Worm (Caenorhabditis elegans) whole organism, young adult: ENCODE data around the gene lin-15B.

ENCODE experiments used
- B0019.2 ChIP-seq: fragments of 200-800 bp; sonication (Bioruptor generic); conservative IDR thresholded peaks from 2 replicates; pipeline ENCODE4 v1.3.6; 2022; ENCODE audit warnings: missing genetic modification reagents, missing genetic modification characterization, missing compliant biosample characterization
- C06A6.2 ChIP-seq: fragments of 200-800 bp; sonication (Bioruptor generic); conservative IDR thresholded peaks from 2 replicates; pipeline ENCODE4 v1.3.6; 2022; ENCODE audit warnings: missing genetic modification characterization, missing compliant biosample characterization
- F39B2.1 ChIP-seq: fragments of 200-800 bp; sonication (Bioruptor generic); IDR thresholded peaks from 2 replicates; pipeline ENCODE4 v1.3.6; 2022; ENCODE audit warnings: missing genetic modification reagents, missing genetic modification characterization, missing compliant biosample characterization
- F52B5.7 ChIP-seq: sonication (generic microtip); optimal IDR thresholded peaks from 2 replicates; lab custom pipeline; 2016; ENCODE audit warnings: mild to moderate bottlenecking, missing genetic modification characterization, missing compliant biosample characterization
- F55B11.4 ChIP-seq: sonication (generic microtip); optimal IDR thresholded peaks from 2 replicates; lab custom pipeline; 2016; ENCODE audit warnings: missing compliant biosample characterization, missing genetic modification characterization, borderline replicate concordance; ENCODE audit not compliant: insufficient read depth
- F57A8.1 ChIP-seq: fragments of 200-800 bp; sonication (Bioruptor generic); optimal IDR thresholded peaks from 2 replicates; lab custom pipeline; 2018; ENCODE audit warnings: mild to moderate bottlenecking, missing genetic modification characterization, moderate library complexity, missing compliant biosample characterization
- K12H6.12 ChIP-seq: fragments of 200-800 bp; sonication (Bioruptor generic); optimal IDR thresholded peaks from 2 replicates; lab custom pipeline; 2018; ENCODE audit warnings: mild to moderate bottlenecking, missing genetic modification characterization, missing compliant biosample characterization
- T26A5.8 ChIP-seq: sonication (generic microtip); optimal IDR thresholded peaks from 2 replicates; lab custom pipeline; 2016; ENCODE audit warnings: missing genetic modification characterization, missing compliant biosample characterization
- Y53G8AR.9 ChIP-seq: fragments of 200-800 bp; sonication (Bioruptor generic); conservative IDR thresholded peaks from 2 replicates; pipeline ENCODE4 v1.3.6; 2022; ENCODE audit warnings: missing genetic modification reagents, missing genetic modification characterization, missing compliant biosample characterization
- Y95B8A.8 ChIP-seq: fragments of 200-800 bp; sonication (Bioruptor generic); IDR thresholded peaks from 2 replicates; pipeline ENCODE4 v1.3.6; 2022; ENCODE audit warnings: missing genetic modification reagents, missing genetic modification characterization, missing compliant biosample characterization
- ZK185.1 ChIP-seq: sonication (generic microtip); optimal IDR thresholded peaks from 2 replicates; lab custom pipeline; 2016; ENCODE audit warnings: mild to moderate bottlenecking, missing genetic modification characterization, missing compliant biosample characterization; ENCODE audit not compliant: poor library complexity, severe bottlenecking
- atf-7 ChIP-seq: sonication (generic microtip); optimal IDR thresholded peaks from 2 replicates; lab custom pipeline; 2017; ENCODE audit warnings: mild to moderate bottlenecking, missing genetic modification characterization, missing compliant biosample characterization
- bed-1 ChIP-seq: fragments of 200-800 bp; sonication (Bioruptor generic); IDR thresholded peaks from 2 replicates; pipeline ENCODE4 v1.3.6; 2022; ENCODE audit warnings: missing genetic modification reagents, missing genetic modification characterization, missing compliant biosample characterization
- ccch-3 ChIP-seq: fragments of 200-800 bp; sonication (Bioruptor generic); optimal IDR thresholded peaks from 2 replicates; lab custom pipeline; 2018; ENCODE audit warnings: mild to moderate bottlenecking, missing genetic modification characterization, missing compliant biosample characterization
- cebp-1 ChIP-seq, 2 experiments: fragments of 200-800 bp in 1 of 2; sonication (Bioruptor generic) in 1 of 2; sonication (generic microtip) in 1 of 2; IDR thresholded peaks in 1 of 2; optimal IDR thresholded peaks in 1 of 2; 2 replicates each; pipeline versions ENCODE4 v1.3.6 to Lab custom; 2017 to 2022; ENCODE audit warnings: missing compliant biosample characterization in 2 of 2, missing genetic modification characterization in 2 of 2, mild to moderate bottlenecking in 1 of 2, missing genetic modification reagents in 1 of 2, moderate library complexity in 1 of 2
- ceh-40 ChIP-seq: fragments of 200-800 bp; sonication (Bioruptor generic); IDR thresholded peaks from 2 replicates; pipeline ENCODE4 v1.3.6; 2022; ENCODE audit warnings: missing genetic modification characterization, missing compliant biosample characterization
- ceh-79 ChIP-seq: sonication (generic microtip); optimal IDR thresholded peaks from 2 replicates; lab custom pipeline; 2017; ENCODE audit warnings: mild to moderate bottlenecking, missing genetic modification characterization, missing compliant biosample characterization
- die-1 ChIP-seq: sonication (generic microtip); optimal IDR thresholded peaks from 2 replicates; lab custom pipeline; 2016; ENCODE audit warnings: missing genotype, mild to moderate bottlenecking, missing genetic modification characterization, missing compliant biosample characterization
- dox-1 ChIP-seq: fragments of 200-800 bp; sonication (Bioruptor generic); IDR thresholded peaks from 2 replicates; pipeline ENCODE4 v1.3.6; 2022; ENCODE audit warnings: missing genetic modification reagents, missing genetic modification characterization, missing compliant biosample characterization
- dpl-1 ChIP-seq: fragments of 150-350 bp; optimal IDR thresholded peaks from 2 replicates; lab custom pipeline; 2014; ENCODE audit warnings: missing biosample characterization, missing genetic modification reagents, missing genetic modification characterization
- efl-1 ChIP-seq: fragments of 150-350 bp; optimal IDR thresholded peaks from 2 replicates; lab custom pipeline; 2014; ENCODE audit warnings: missing biosample characterization, missing genetic modification reagents, missing genetic modification characterization
- egrh-3 ChIP-seq: fragments of 200-800 bp; sonication (Bioruptor generic); IDR thresholded peaks from 2 replicates; pipeline ENCODE4 v1.3.6; 2022; ENCODE audit warnings: missing genetic modification reagents, missing genetic modification characterization, missing compliant biosample characterization
- gei-17 ChIP-seq: fragments of 200-800 bp; sonication (Bioruptor generic); optimal IDR thresholded peaks from 2 replicates; lab custom pipeline; 2018; ENCODE audit warnings: mild to moderate bottlenecking, missing genetic modification characterization, missing compliant biosample characterization
- hlh-26 ChIP-seq: fragments of 200-800 bp; sonication (Bioruptor generic); conservative IDR thresholded peaks from 2 replicates; pipeline ENCODE4 v1.3.6; 2022; ENCODE audit warnings: missing genetic modification reagents, missing genetic modification characterization, missing compliant biosample characterization
- hsf-1 ChIP-seq: fragments of 200-800 bp; sonication (Bioruptor generic); IDR thresholded peaks from 2 replicates; pipeline ENCODE4 v1.3.6; 2022; ENCODE audit warnings: missing genetic modification reagents, missing genetic modification characterization, missing compliant biosample characterization
- let-526 ChIP-seq: fragments of 200-800 bp; sonication (Bioruptor generic); IDR thresholded peaks from 2 replicates; pipeline ENCODE4 v1.3.6; 2022; ENCODE audit warnings: missing genetic modification reagents, missing genetic modification characterization, missing compliant biosample characterization
- lin-40 ChIP-seq: sonication (generic microtip); optimal IDR thresholded peaks from 2 replicates; lab custom pipeline; 2016; ENCODE audit warnings: missing genetic modification characterization, mild to moderate bottlenecking, missing compliant biosample characterization, missing genotype, missing genetic modification reagents
- lir-1 ChIP-seq: fragments of 200-800 bp; sonication (Bioruptor generic); conservative IDR thresholded peaks from 2 replicates; pipeline ENCODE4 v1.3.6; 2022; ENCODE audit warnings: missing genetic modification reagents, missing genetic modification characterization, missing compliant biosample characterization
- madf-3 ChIP-seq: fragments of 200-800 bp; sonication (Bioruptor generic); IDR thresholded peaks from 2 replicates; pipeline ENCODE4 v1.3.6; 2022; ENCODE audit warnings: missing genetic modification reagents, missing genetic modification characterization, missing compliant biosample characterization
- mel-28 ChIP-seq: sonication (generic microtip); optimal IDR thresholded peaks from 2 replicates; lab custom pipeline; 2016; ENCODE audit warnings: borderline replicate concordance, mild to moderate bottlenecking, missing genetic modification characterization, missing compliant biosample characterization
- nfyb-1 ChIP-seq: fragments of 200-800 bp; sonication (Bioruptor generic); IDR thresholded peaks from 2 replicates; pipeline ENCODE4 v1.3.6; 2022; ENCODE audit warnings: missing genetic modification reagents, missing genetic modification characterization, missing compliant biosample characterization
- nhr-90 ChIP-seq: sonication (generic microtip); optimal IDR thresholded peaks from 2 replicates; lab custom pipeline; 2016; ENCODE audit warnings: missing genotype, mild to moderate bottlenecking, missing genetic modification characterization, missing compliant biosample characterization
- pbrm-1 ChIP-seq: fragments of 200-800 bp; sonication (Bioruptor generic); IDR thresholded peaks from 2 replicates; pipeline ENCODE4 v1.3.6; 2022; ENCODE audit warnings: missing genetic modification reagents, missing genetic modification characterization, missing compliant biosample characterization
- pha-4 ChIP-seq: fragments of 150-350 bp; sonication (generic microtip); optimal IDR thresholded peaks from 2 replicates; lab custom pipeline; 2014; ENCODE audit warnings: missing biosample characterization, missing genetic modification reagents, missing genetic modification characterization
- repo-1 ChIP-seq: sonication (generic microtip); optimal IDR thresholded peaks from 2 replicates; lab custom pipeline; 2017; ENCODE audit warnings: mild to moderate bottlenecking, missing genetic modification characterization, missing compliant biosample characterization
- rpc-1 ChIP-seq, 2 experiments: fragments of 150-350 bp in 1 of 2; sonication (generic microtip) in 1 of 2; optimal IDR thresholded peaks; 2 replicates each; lab custom pipeline; 2014 to 2018; ENCODE audit warnings: missing biosample characterization in 1 of 2, missing genetic modification characterization in 1 of 2, missing genetic modification reagents in 1 of 2, missing genotype in 1 of 2
- snpc-1.1 ChIP-seq: sonication (generic microtip); optimal IDR thresholded peaks from 2 replicates; lab custom pipeline; 2017; ENCODE audit warnings: missing genetic modification characterization, mild to moderate bottlenecking, missing compliant biosample characterization, antibody characterized with exemption, moderate library complexity, missing genotype, missing genetic modification reagents; ENCODE audit not compliant: insufficient read depth
- snpc-1.3 ChIP-seq: sonication (generic microtip); optimal IDR thresholded peaks from 2 replicates; lab custom pipeline; 2017; ENCODE audit warnings: missing genetic modification characterization, mild to moderate bottlenecking, missing compliant biosample characterization, antibody characterized with exemption, moderate library complexity, missing genotype, missing genetic modification reagents; ENCODE audit not compliant: insufficient read depth
- sptf-2 ChIP-seq: fragments of 200-800 bp; sonication (Bioruptor generic); optimal IDR thresholded peaks from 2 replicates; lab custom pipeline; 2018; ENCODE audit warnings: mild to moderate bottlenecking, missing genetic modification characterization, missing compliant biosample characterization
- tbp1 ChIP-seq: fragments of 200-800 bp; sonication (Bioruptor generic); optimal IDR thresholded peaks from 2 replicates; lab custom pipeline; 2018; ENCODE audit warnings: mild to moderate bottlenecking, missing genetic modification characterization, missing compliant biosample characterization
- tlf-1 ChIP-seq: fragments of 200-800 bp; sonication (Bioruptor generic); optimal IDR thresholded peaks from 2 replicates; lab custom pipeline; 2018; ENCODE audit warnings: mild to moderate bottlenecking, missing genetic modification characterization, missing compliant biosample characterization
- zfh-2 ChIP-seq: fragments of 200-800 bp; sonication (Bioruptor generic); conservative IDR thresholded peaks from 2 replicates; pipeline ENCODE4 v1.3.6; 2022; ENCODE audit warnings: missing genetic modification reagents, missing genetic modification characterization, missing compliant biosample characterization
- ztf-18 ChIP-seq: sonication (generic microtip); optimal IDR thresholded peaks from 2 replicates; lab custom pipeline; 2016; ENCODE audit warnings: missing genotype, mild to moderate bottlenecking, missing genetic modification characterization, missing compliant biosample characterization
- ztf-28 ChIP-seq: fragments of 200-800 bp; sonication (Bioruptor generic); IDR thresholded peaks from 2 replicates; pipeline ENCODE4 v1.3.6; 2022; ENCODE audit warnings: missing genetic modification reagents, missing genetic modification characterization, missing compliant biosample characterization
- ztf-6 ChIP-seq: fragments of 200-800 bp; sonication (Bioruptor generic); IDR thresholded peaks from 2 replicates; pipeline ENCODE4 v1.3.6; 2022; ENCODE audit warnings: missing genetic modification reagents, missing genetic modification characterization, missing compliant biosample characterization

The lin-15B gene

ce11 chrX:15740526-15740925 is 14.6 kb downstream of the lin-15B start, which contains the start of gene srg-64:
srg-64 (minus strand) TSS chrX:15740626.
- TF ChIP-seq Y53G8AR.9 (GFP tag; lab: Robert Waterston, UW), result no peak
- no peak for TF ChIP-seq lin-40
- no peak for TF ChIP-seq tbp1 (GFP tag; lab: Kevin White, UChicago)
- no peak for TF ChIP-seq snpc-1.3
- no peak for TF ChIP-seq egrh-3 (GFP tag; lab: Robert Waterston, UW)
- TF ChIP-seq ztf-28 (GFP tag; lab: Robert Waterston, UW), result no peak
- TF ChIP-seq T26A5.8 (tag; lab: Kevin White, UChicago), result no peak
- no peak for TF ChIP-seq bed-1 (GFP tag; lab: Robert Waterston, UW)
- no peak for TF ChIP-seq mel-28 (tag; lab: Kevin White, UChicago)
- TF ChIP-seq ztf-6 (GFP tag; lab: Robert Waterston, UW), result no peak
- no peak for TF ChIP-seq F55B11.4 (tag; lab: Kevin White, UChicago)
- TF ChIP-seq Y95B8A.8 (GFP tag; lab: Robert Waterston, UW), result no peak
- TF ChIP-seq ccch-3, result no peak
- TF ChIP-seq pbrm-1, result no peak
- no peak for TF ChIP-seq rpc-1 (optimal IDR thresholded peaks at IDR 0.05; lab: Kevin White, UChicago)
- no peak for TF ChIP-seq rpc-1 (tag; optimal IDR thresholded peaks at IDR 0.05; lab: Kevin White, UChicago)
- TF ChIP-seq hsf-1 (GFP tag; lab: Robert Waterston, UW), result no peak
- TF ChIP-seq pha-4 (tag; lab: Kevin White, UChicago), result no peak
- TF ChIP-seq efl-1 (GFP tag; lab: Kevin White, UChicago), result no peak
- TF ChIP-seq, all 124 proteins: peak for 0

DNA sequence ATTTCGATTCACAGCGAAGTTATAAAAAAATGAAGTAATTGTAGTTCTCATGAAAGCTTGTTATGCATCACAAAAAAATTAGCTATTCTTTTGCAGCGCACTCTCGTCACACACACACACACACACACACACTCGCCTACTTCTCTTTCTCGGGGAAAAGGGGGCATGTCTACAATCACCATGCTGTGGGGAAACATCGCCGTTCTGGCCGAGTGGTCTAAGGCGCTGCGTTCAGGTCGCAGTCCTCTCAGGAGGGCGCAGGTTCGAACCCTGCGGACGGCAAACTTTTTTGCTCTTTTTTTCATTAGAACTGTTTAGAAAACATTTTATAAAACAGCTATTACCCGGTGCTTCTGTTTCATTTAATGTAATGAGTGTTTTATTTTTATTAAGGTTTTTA is 15.9 kb downstream of the lin-15B start:
- peak; percentile 74 for TF ChIP-seq T26A5.8 (tag; lab: Kevin White, UChicago)
- peak; percentile 96 for TF ChIP-seq tbp1 (GFP tag; lab: Kevin White, UChicago)
- no peak for TF ChIP-seq madf-3 (GFP tag; lab: Robert Waterston, UW)
- TF ChIP-seq tlf-1, result peak; percentile 2
- TF ChIP-seq lir-1 (GFP tag; lab: Robert Waterston, UW), result peak; percentile 68
- 0 out of 2 replicates have a peak, but pooled peaks have one; percentile 29 for TF ChIP-seq F39B2.1
- TF ChIP-seq die-1 (tag; lab: Kevin White, UChicago), result peak; percentile 82
- TF ChIP-seq cebp-1 (GFP tag; IDR thresholded peaks at IDR 0.05; lab: Robert Waterston, UW), result peak; percentile 46; the same call in 1 of the 2 replicates
- TF ChIP-seq cebp-1 (tag; optimal IDR thresholded peaks at IDR 0.05; lab: Kevin White, UChicago), result peak; percentile 81
- TF ChIP-seq pbrm-1, result peak; percentile 92
- no peak for TF ChIP-seq dpl-1 (GFP tag; lab: Kevin White, UChicago)
- TF ChIP-seq sptf-2 (GFP tag; lab: Kevin White, UChicago), result no peak
- peak; percentile 56 for TF ChIP-seq F57A8.1 (GFP tag; lab: Kevin White, UChicago)
- TF ChIP-seq ceh-40 (GFP tag; lab: Robert Waterston, UW), result 0 out of 2 replicates have a peak, but pooled peaks have one; percentile 5
- peak; percentile 86 for TF ChIP-seq ZK185.1 (tag; lab: Kevin White, UChicago)
- TF ChIP-seq snpc-1.1 (tag; lab: Kevin White, UChicago), result peak; percentile 72
- TF ChIP-seq hlh-26 (GFP tag; lab: Robert Waterston, UW), result no peak
- TF ChIP-seq efl-1 (GFP tag; lab: Kevin White, UChicago), result no peak
- peak; percentile 93 for TF ChIP-seq dox-1 (GFP tag; lab: Robert Waterston, UW)
- peak; percentile 86 for TF ChIP-seq nhr-90 (tag; lab: Kevin White, UChicago)
- peak; percentile 80 for TF ChIP-seq ztf-18 (tag; lab: Kevin White, UChicago)
- TF ChIP-seq B0019.2 (GFP tag; lab: Robert Waterston, UW), result peak; percentile 58; the same call in 1 of the 2 replicates
- peak; percentile 89 for TF ChIP-seq zfh-2 (GFP tag; lab: Robert Waterston, UW)
- peak; percentile 45 for TF ChIP-seq ceh-79 (tag; lab: Kevin White, UChicago)
- TF ChIP-seq repo-1 (tag; lab: Kevin White, UChicago), result no peak
- TF ChIP-seq atf-7 (tag; lab: Kevin White, UChicago), result peak; percentile 55
- TF ChIP-seq nfyb-1 (GFP tag; lab: Robert Waterston, UW), result peak; percentile 88
- TF ChIP-seq K12H6.12 (tag; lab: Kevin White, UChicago), result peak; percentile 60
- 0 out of 2 replicates have a peak, but pooled peaks have one; percentile 31 for TF ChIP-seq C06A6.2 (GFP tag; lab: Robert Waterston, UW)
- TF ChIP-seq F52B5.7 (tag; lab: Kevin White, UChicago), result peak; percentile 78
- no peak for TF ChIP-seq let-526 (GFP tag; lab: Robert Waterston, UW)
- TF ChIP-seq gei-17, result peak; percentile 79
